Worm (Caenorhabditis elegans): Measurements from ENCODE around the gene F54D1.6.

F54D1.6 gene

DNA sequence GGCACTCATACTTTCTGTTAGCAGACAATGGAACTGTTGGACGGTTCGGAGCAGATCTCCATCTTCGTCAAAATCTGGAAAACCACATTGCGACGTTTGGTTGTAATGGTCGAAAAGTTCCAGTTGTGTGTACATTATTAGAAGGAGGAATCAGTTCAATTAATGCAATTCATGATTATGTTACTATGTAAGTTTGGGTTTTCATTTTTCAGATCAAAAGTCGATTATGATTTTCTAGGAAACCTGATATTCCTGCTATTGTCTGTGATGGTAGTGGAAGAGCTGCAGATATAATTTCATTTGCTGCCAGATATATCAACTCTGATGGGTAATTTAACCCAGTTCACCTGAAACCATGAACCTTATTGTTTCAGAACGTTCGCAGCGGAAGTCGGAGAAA lies 11.6 kb upstream of the F54D1.6 start:
- TF ChIP-seq scrt-1 (GFP tag; IDR thresholded peaks at IDR 0.05), result no peak
- TF ChIP-seq pes-1 (GFP tag; IDR thresholded peaks at IDR 0.05), result no peak
- TF ChIP-seq sea-1 (GFP tag; conservative IDR thresholded peaks at IDR 0.05), result no peak
- no peak for TF ChIP-seq hmg-4 (GFP tag; optimal IDR thresholded peaks at IDR 0.05)
- TF ChIP-seq ama-1 (optimal IDR thresholded peaks at IDR 0.05), result no peak
- TF ChIP-seq tbx-37 (GFP tag; conservative IDR thresholded peaks at IDR 0.05), result no peak
- TF ChIP-seq hmbx-1 (tag; optimal IDR thresholded peaks at IDR 0.05), result no peak
- TF ChIP-seq ets-7 (tag; optimal IDR thresholded peaks at IDR 0.05), result no peak
- no peak for TF ChIP-seq ceh-13 (GFP tag; optimal IDR thresholded peaks at IDR 0.05)
- TF ChIP-seq aly-1 (tag; optimal IDR thresholded peaks at IDR 0.05), result no peak
- TF ChIP-seq F13C5.2 (tag; optimal IDR thresholded peaks at IDR 0.05), result no peak
- no peak for TF ChIP-seq ceh-36 (tag; optimal IDR thresholded peaks at IDR 0.05)
- TF ChIP-seq B0310.2 (tag; optimal IDR thresholded peaks at IDR 0.05), result no peak
- TF ChIP-seq tra-4 (tag; optimal IDR thresholded peaks at IDR 0.05), result no peak
- TF ChIP-seq flt-1 (GFP tag; IDR thresholded peaks at IDR 0.05), result no peak
- TF ChIP-seq hnd-1 (tag; optimal IDR thresholded peaks at IDR 0.05), result no peak
- TF ChIP-seq tbx-11 (GFP tag; IDR thresholded peaks at IDR 0.05), result no peak

DNA sequence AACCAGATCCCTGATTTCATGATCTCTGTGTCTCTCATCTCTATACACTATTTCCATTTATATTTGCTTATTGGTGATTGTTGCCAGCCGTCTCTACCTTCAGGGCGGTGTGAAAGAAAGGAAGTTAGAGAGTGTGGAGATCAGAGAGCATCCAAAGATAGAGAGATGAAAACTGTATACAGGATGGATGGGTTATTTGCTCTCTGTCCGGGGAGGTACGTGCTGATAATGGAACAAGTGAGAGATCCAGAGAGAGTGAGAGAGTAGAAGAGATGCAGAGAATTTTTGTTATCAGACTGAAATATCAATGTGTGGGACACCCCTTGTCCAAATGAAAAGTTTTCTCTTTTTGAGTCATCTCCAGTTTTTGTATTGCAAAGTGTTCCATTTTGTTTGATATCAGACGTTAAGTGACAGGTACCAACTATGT lies 3.5 kb upstream of the F54D1.6 start:
- no peak for TF ChIP-seq ets-7 (tag; optimal IDR thresholded peaks at IDR 0.05)
- no peak for TF ChIP-seq hmbx-1 (tag; optimal IDR thresholded peaks at IDR 0.05)
- TF ChIP-seq F13C5.2 (tag; optimal IDR thresholded peaks at IDR 0.05), result no peak

DNA sequence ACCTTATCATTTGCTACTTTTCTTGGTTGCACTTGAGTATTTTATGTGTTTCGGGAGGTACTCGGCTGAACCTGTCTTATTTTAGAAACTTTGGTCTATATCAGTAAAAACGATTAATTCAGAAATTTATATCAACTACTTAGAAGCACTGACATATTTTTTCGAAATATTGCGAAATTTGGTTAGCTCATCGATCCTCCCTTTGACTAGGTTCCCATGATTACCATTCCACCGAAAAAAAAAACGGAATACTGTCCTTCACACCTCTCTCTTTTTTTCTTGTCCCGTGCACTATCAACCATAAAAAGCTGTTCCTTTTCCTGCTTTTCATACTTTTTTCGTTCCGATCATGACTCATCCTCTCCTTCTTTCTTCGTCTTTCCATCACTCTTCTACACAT lies 2.4 kb upstream of the F54D1.6 start:
- TF ChIP-seq tbx-37 (GFP tag; conservative IDR thresholded peaks at IDR 0.05), result no peak
- TF ChIP-seq B0310.2 (tag; optimal IDR thresholded peaks at IDR 0.05), result no peak
- no peak for TF ChIP-seq scrt-1 (GFP tag; IDR thresholded peaks at IDR 0.05)
- TF ChIP-seq ets-7 (tag; optimal IDR thresholded peaks at IDR 0.05), result no peak
- TF ChIP-seq hmbx-1 (tag; optimal IDR thresholded peaks at IDR 0.05), result no peak
- TF ChIP-seq aly-1 (tag; optimal IDR thresholded peaks at IDR 0.05), result no peak
- no peak for TF ChIP-seq F13C5.2 (tag; optimal IDR thresholded peaks at IDR 0.05)
- TF ChIP-seq hnd-1 (tag; optimal IDR thresholded peaks at IDR 0.05), result no peak
- TF ChIP-seq tra-4 (tag; optimal IDR thresholded peaks at IDR 0.05), result no peak
- no peak for TF ChIP-seq sea-1 (GFP tag; conservative IDR thresholded peaks at IDR 0.05)
- no peak for TF ChIP-seq ama-1 (optimal IDR thresholded peaks at IDR 0.05)
- TF ChIP-seq ceh-36 (tag; optimal IDR thresholded peaks at IDR 0.05), result no peak
- TF ChIP-seq flt-1 (GFP tag; IDR thresholded peaks at IDR 0.05), result no peak
- TF ChIP-seq tbx-11 (GFP tag; IDR thresholded peaks at IDR 0.05), result no peak
- TF ChIP-seq pes-1 (GFP tag; IDR thresholded peaks at IDR 0.05), result no peak
- no peak for TF ChIP-seq ceh-13 (GFP tag; optimal IDR thresholded peaks at IDR 0.05)
- TF ChIP-seq hmg-4 (GFP tag; optimal IDR thresholded peaks at IDR 0.05), result no peak

DNA sequence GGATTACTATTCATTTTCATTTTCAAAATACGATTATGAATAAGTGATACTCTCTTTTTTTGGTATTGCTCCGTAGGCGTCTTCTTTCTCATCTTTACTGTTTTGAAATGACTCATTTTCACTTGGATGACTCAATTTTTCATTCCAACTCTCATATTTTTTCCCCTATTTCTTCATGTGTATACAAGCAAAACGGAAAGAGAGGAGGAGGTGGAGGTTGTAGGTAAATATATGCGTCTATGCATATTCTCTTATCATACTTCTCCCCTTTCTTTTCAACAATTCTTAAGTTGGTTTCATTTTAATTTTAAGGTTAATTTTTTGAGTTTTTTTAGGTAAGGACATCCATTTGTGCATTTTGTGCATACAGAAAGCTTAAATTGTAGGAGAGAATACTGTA lies 1.5 kb upstream of the F54D1.6 start:
- no peak for TF ChIP-seq tbx-11 (GFP tag; IDR thresholded peaks at IDR 0.05)
- no peak for TF ChIP-seq hmbx-1 (tag; optimal IDR thresholded peaks at IDR 0.05)
- no peak for TF ChIP-seq ceh-36 (tag; optimal IDR thresholded peaks at IDR 0.05)
- no peak for TF ChIP-seq tra-4 (tag; optimal IDR thresholded peaks at IDR 0.05)
- TF ChIP-seq ets-7 (tag; optimal IDR thresholded peaks at IDR 0.05), result no peak
- TF ChIP-seq flt-1 (GFP tag; IDR thresholded peaks at IDR 0.05), result no peak
- TF ChIP-seq ceh-13 (GFP tag; optimal IDR thresholded peaks at IDR 0.05), result no peak
- TF ChIP-seq scrt-1 (GFP tag; IDR thresholded peaks at IDR 0.05), result no peak
- no peak for TF ChIP-seq ama-1 (optimal IDR thresholded peaks at IDR 0.05)
- TF ChIP-seq B0310.2 (tag; optimal IDR thresholded peaks at IDR 0.05), result no peak
- no peak for TF ChIP-seq F13C5.2 (tag; optimal IDR thresholded peaks at IDR 0.05)

DNA sequence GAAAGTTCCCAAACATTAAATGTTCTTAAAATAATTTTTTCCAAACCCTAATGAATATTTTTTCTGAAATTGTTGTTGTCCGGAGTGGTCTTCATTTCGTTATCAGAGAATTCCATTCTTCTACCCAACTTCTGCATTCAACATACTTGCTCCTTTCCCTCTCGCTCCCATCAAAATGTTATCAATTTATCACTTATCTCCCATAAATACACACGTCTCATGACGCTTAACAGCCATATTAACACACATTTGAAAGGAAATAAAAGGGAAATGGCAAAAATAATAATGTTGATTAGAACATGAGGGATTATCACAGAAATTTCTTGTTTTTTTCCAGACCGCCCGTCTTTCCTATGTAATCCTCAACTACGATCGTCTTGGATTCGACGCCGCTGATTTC lies 1.4 kb downstream of the F54D1.6 start:
- TF ChIP-seq sea-1 (GFP tag; conservative IDR thresholded peaks at IDR 0.05), result no peak
- TF ChIP-seq ceh-13 (GFP tag; optimal IDR thresholded peaks at IDR 0.05), result no peak
- TF ChIP-seq hnd-1 (tag; optimal IDR thresholded peaks at IDR 0.05), result no peak
- TF ChIP-seq tbx-11 (GFP tag; IDR thresholded peaks at IDR 0.05), result no peak
- TF ChIP-seq F13C5.2 (tag; optimal IDR thresholded peaks at IDR 0.05), result no peak
- TF ChIP-seq aly-1 (tag; optimal IDR thresholded peaks at IDR 0.05), result no peak
- TF ChIP-seq tra-4 (tag; optimal IDR thresholded peaks at IDR 0.05), result no peak
- TF ChIP-seq B0310.2 (tag; optimal IDR thresholded peaks at IDR 0.05), result no peak
- no peak for TF ChIP-seq flt-1 (GFP tag; IDR thresholded peaks at IDR 0.05)
- TF ChIP-seq ets-7 (tag; optimal IDR thresholded peaks at IDR 0.05), result no peak
- TF ChIP-seq ama-1 (optimal IDR thresholded peaks at IDR 0.05), result no peak
- no peak for TF ChIP-seq pes-1 (GFP tag; IDR thresholded peaks at IDR 0.05)
- TF ChIP-seq hmg-4 (GFP tag; optimal IDR thresholded peaks at IDR 0.05), result no peak
- no peak for TF ChIP-seq tbx-37 (GFP tag; conservative IDR thresholded peaks at IDR 0.05)
- TF ChIP-seq scrt-1 (GFP tag; IDR thresholded peaks at IDR 0.05), result no peak
- no peak for TF ChIP-seq ceh-36 (tag; optimal IDR thresholded peaks at IDR 0.05)
- TF ChIP-seq hmbx-1 (tag; optimal IDR thresholded peaks at IDR 0.05), result no peak

DNA sequence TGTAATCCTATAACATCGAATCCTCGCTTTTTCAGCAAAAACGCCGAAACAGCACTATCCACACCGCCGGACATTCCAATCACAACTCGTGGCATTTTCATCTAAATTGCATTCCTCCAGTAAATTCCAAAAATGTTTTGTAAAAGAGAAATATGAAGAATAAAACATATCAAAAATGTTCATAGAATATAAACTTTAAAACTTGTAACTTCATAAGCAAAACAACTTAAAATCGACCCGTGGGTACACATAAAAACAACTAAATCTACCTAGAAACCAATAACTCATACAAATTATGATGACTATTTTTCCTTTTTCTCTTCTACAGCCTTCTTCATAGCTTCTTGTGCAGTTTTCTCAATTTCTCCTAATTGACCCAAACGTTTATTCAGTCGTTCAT lies 9.2 kb downstream of the F54D1.6 start, which contains the start of gene mttu-1:
Gene mttu-1, minus strand, starts transcription at position 101 of the 400 bp plus-strand sequence.
- no peak for TF ChIP-seq ceh-13 (GFP tag; optimal IDR thresholded peaks at IDR 0.05)
- TF ChIP-seq sea-1 (GFP tag; conservative IDR thresholded peaks at IDR 0.05), result no peak
- TF ChIP-seq hmg-4 (GFP tag; optimal IDR thresholded peaks at IDR 0.05), result no peak
- no peak for TF ChIP-seq aly-1 (tag; optimal IDR thresholded peaks at IDR 0.05)
- TF ChIP-seq tbx-37 (GFP tag; conservative IDR thresholded peaks at IDR 0.05), result no peak
- TF ChIP-seq B0310.2 (tag; optimal IDR thresholded peaks at IDR 0.05), result no peak
- no peak for TF ChIP-seq ets-7 (tag; optimal IDR thresholded peaks at IDR 0.05)
- no peak for TF ChIP-seq F13C5.2 (tag; optimal IDR thresholded peaks at IDR 0.05)
- TF ChIP-seq tra-4 (tag; optimal IDR thresholded peaks at IDR 0.05), result no peak

DNA sequence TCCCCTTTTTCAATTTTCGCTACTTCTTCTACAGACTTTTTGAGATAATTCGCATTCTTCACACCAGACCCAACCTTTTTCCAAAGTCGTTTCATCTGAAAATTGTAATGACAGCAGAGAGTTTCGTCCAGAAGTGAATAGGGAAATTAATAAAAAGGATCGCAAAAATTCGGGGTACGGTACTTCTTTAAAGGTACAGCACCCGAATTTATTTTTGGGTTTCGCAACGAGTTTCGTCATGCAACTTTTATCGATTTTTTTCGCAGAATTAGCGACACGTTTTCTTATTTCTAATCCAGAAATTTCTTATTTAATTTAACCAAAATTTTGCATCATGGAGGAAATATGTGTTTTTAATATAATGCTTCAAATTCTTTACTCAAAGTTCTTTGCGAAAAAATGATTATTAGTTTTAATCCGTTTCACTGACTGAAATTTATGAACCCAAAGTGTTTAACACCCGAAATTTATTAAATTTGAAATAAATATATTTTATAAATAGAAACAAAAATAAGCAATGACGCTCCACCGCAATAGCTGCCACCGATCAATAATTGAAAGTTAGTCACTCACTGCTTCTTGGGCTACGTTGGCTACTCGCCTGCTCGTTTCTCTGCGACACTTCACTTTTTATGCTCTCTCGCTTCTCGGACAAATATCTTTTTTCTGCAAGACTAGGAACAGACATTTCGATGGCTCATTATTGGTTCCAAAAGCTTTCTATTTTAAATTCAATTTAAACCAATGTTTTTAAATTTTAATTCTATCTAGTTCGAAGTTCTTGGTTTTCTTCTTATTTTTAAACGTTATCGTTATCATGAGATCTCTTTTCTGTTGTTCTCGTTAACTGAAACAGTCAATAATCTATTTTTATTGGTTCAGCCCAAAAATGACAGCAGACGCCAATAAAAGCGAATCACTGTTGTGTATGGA lies 10.8 kb downstream of the F54D1.6 start, which contains the start of the genes B0035.15 and dnj-1:
Gene B0035.15, minus strand, starts transcription at position 99 of the 933 bp plus-strand sequence.
Gene dnj-1, plus strand, starts transcription at position 883 of the 933 bp plus-strand sequence.
- TF ChIP-seq hnd-1 (tag; optimal IDR thresholded peaks at IDR 0.05), result no peak
- no peak for TF ChIP-seq flt-1 (GFP tag; IDR thresholded peaks at IDR 0.05)
- no peak for TF ChIP-seq hmg-4 (GFP tag; optimal IDR thresholded peaks at IDR 0.05)
- no peak for TF ChIP-seq ceh-13 (GFP tag; optimal IDR thresholded peaks at IDR 0.05)
